Fruit fly (Drosophila melanogaster): ENCODE data around the gene sta.

- TF ChIP-seq usp (GFP tag; optimal IDR thresholded peaks at IDR 0.05): no peak
- TF ChIP-seq GATAd (GFP tag; optimal IDR thresholded peaks at IDR 0.05): no peak
- no peak for TF ChIP-seq foxo (GFP tag; optimal IDR thresholded peaks at IDR 0.05)
- no peak for TF ChIP-seq Abd-B (GFP tag; optimal IDR thresholded peaks at IDR 0.05)
These were observed 13.5 kb downstream of the sta start, which contains the start of gene CG32808 for dm6 chrX:1469717-1470116.
